Worm (Caenorhabditis elegans) whole organism, early embryonic: ENCODE measurements around the gene sri-71.
"Not testable (repeated sequence)": the region's sequence is repeated elsewhere in the genome, so short reads cannot be mapped to it uniquely, and the experiment has no call there.

ENCODE experiments used
- B0310.2 ChIP-seq: sonication (generic microtip); optimal IDR thresholded peaks from 2 replicates; lab custom pipeline; 2016; ENCODE audit warnings: mild to moderate bottlenecking, missing genetic modification characterization, missing compliant biosample characterization
- F13C5.2 ChIP-seq: sonication (generic microtip); optimal IDR thresholded peaks from 2 replicates; lab custom pipeline; 2017; ENCODE audit warnings: mild to moderate bottlenecking, missing genetic modification characterization, inconsistent platforms, missing compliant biosample characterization
- aly-1 ChIP-seq: sonication (generic microtip); optimal IDR thresholded peaks from 2 replicates; lab custom pipeline; 2016; ENCODE audit warnings: missing genetic modification characterization, missing compliant biosample characterization
- ama-1 ChIP-seq: fragments of 150-350 bp; optimal IDR thresholded peaks from 2 replicates; lab custom pipeline; 2014
- ceh-13 ChIP-seq: fragments of 200-800 bp; sonication (Bioruptor generic); optimal IDR thresholded peaks from 2 replicates; lab custom pipeline; 2018; ENCODE audit warnings: mild to moderate bottlenecking, missing genetic modification characterization, missing compliant biosample characterization
- ceh-36 ChIP-seq: sonication (generic microtip); optimal IDR thresholded peaks from 2 replicates; lab custom pipeline; 2016; ENCODE audit warnings: missing genetic modification characterization, inconsistent platforms, missing compliant biosample characterization
- ets-7 ChIP-seq: sonication (generic microtip); optimal IDR thresholded peaks from 2 replicates; lab custom pipeline; 2016; ENCODE audit warnings: missing genotype, missing genetic modification characterization, missing compliant biosample characterization
- flt-1 ChIP-seq: fragments of 200-800 bp; sonication (Bioruptor generic); IDR thresholded peaks from 2 replicates; pipeline ENCODE4 v1.3.6; 2022; ENCODE audit warnings: missing genetic modification characterization, missing compliant biosample characterization
- hmbx-1 ChIP-seq: sonication (generic microtip); optimal IDR thresholded peaks from 2 replicates; lab custom pipeline; 2016; ENCODE audit warnings: mild to moderate bottlenecking, missing genetic modification characterization, missing compliant biosample characterization
- hmg-4 ChIP-seq: fragments of 200-800 bp; sonication (Bioruptor generic); optimal IDR thresholded peaks from 2 replicates; lab custom pipeline; 2018; ENCODE audit warnings: mild to moderate bottlenecking, missing genetic modification characterization, missing compliant biosample characterization
- hnd-1 ChIP-seq: sonication (generic microtip); optimal IDR thresholded peaks from 2 replicates; lab custom pipeline; 2016; ENCODE audit warnings: missing genetic modification characterization, missing compliant biosample characterization
- pes-1 ChIP-seq: fragments of 200-800 bp; sonication (Bioruptor generic); IDR thresholded peaks from 2 replicates; pipeline ENCODE4 v1.3.6; 2022; ENCODE audit warnings: missing genetic modification reagents, missing genetic modification characterization, missing compliant biosample characterization
- scrt-1 ChIP-seq: fragments of 200-800 bp; sonication (Bioruptor generic); IDR thresholded peaks from 2 replicates; pipeline ENCODE4 v1.3.6; 2022; ENCODE audit warnings: missing genetic modification characterization, missing compliant biosample characterization
- sea-1 ChIP-seq: fragments of 200-800 bp; sonication (Bioruptor generic); conservative IDR thresholded peaks from 2 replicates; pipeline ENCODE4 v1.3.6; 2022; ENCODE audit warnings: missing genetic modification characterization, missing compliant biosample characterization
- tbx-11 ChIP-seq: fragments of 200-800 bp; sonication (Bioruptor generic); IDR thresholded peaks from 2 replicates; pipeline ENCODE4 v1.3.6; 2022; ENCODE audit warnings: missing genetic modification characterization, missing compliant biosample characterization
- tbx-37 ChIP-seq: fragments of 200-800 bp; sonication (Bioruptor generic); conservative IDR thresholded peaks from 2 replicates; pipeline ENCODE4 v1.3.6; 2022; ENCODE audit warnings: missing genetic modification reagents, missing genetic modification characterization, missing compliant biosample characterization
- tra-4 ChIP-seq: sonication (generic microtip); optimal IDR thresholded peaks from 2 replicates; lab custom pipeline; 2017; ENCODE audit warnings: missing genetic modification characterization, missing compliant biosample characterization

The sri-71 gene

DNA sequence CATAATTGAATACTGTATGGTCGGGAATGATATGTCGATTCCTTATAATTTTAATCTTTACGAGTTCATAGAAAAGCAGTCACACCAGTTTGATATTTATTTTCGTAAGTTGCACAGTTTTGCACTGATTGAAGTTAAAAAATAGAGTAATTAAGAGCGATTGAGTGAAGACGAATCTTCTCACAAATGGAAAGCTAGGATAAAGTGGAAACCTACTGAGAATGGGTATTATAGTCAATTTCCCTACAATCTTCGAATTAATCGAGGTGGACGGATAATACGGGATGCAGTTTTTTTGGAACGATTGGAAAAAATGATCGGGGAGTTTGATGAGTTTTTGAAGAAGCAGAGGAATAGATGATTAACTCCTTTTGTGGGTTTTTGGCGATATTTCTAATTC is 13.4 kb downstream of the sri-71 start, which contains the start of gene F22E5.23:
F22E5.23 (plus strand) TSS at position 301 of the 400 bp plus-strand sequence.
- no peak for TF ChIP-seq aly-1
- TF ChIP-seq scrt-1 (GFP tag; lab: Robert Waterston, UW): no peak

DNA sequence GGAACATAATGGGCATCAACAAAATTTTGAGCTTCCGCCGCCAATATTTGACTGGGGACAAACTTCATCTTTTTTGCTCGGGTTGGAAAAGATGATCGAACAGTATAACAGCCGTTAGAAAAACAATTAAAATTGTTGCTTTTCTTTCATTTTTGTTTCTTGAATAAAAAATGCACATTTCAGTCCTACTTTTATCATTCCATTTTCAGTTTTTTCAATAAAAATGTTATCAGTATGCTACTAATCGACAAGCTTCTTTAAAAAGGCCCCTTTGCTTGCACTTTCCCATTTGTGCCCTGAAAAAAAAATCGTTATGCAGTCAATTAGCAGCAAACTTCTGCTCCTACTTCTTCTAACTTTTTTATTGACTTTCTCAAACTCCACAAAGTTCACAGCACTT is 14.2 kb downstream of the sri-71 start, which contains the start of gene F22E5.7:
F22E5.7 (plus strand) TSS at position 301 of the 400 bp plus-strand sequence.
- no peak for TF ChIP-seq tbx-11 (GFP tag; lab: Robert Waterston, UW)
- TF ChIP-seq ama-1 (lab: Kevin White, UChicago): no peak
- no peak for TF ChIP-seq hnd-1 (tag; lab: Kevin White, UChicago)
- no peak for TF ChIP-seq B0310.2 (tag; lab: Kevin White, UChicago)
- no peak for TF ChIP-seq hmg-4 (GFP tag; lab: Kevin White, UChicago)
- TF ChIP-seq ets-7: no peak
- no peak for TF ChIP-seq scrt-1 (GFP tag; lab: Robert Waterston, UW)
- no peak for TF ChIP-seq tra-4
- no peak for TF ChIP-seq ceh-36

DNA sequence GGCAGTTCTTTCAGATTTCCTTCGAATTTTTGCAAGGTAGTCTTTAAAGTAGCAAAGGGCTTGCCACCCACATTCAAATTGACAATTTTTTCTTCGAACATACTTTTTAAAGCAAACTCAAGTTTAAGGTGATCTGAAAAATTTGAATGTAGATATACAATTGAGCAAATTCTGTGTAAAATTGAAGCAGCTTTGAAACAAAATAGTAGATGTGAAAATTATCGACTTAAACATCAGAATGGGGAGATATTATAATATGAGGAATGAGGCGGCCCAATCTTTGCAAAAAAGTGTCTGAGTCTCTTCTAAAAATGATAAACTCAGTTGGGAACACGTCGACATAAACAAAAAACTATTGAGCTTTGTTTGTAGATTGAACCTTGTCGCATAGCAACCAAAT is 16.9 kb downstream of the sri-71 start, which contains the start of gene F22E5.11:
F22E5.11 (minus strand) TSS at position 101 of the 400 bp plus-strand sequence.
- TF ChIP-seq pes-1 (GFP tag; lab: Robert Waterston, UW) (no peak), ceh-13 (GFP tag; lab: Kevin White, UChicago) (no peak), ceh-36 (no peak), ets-7 (no peak), hnd-1 (tag; lab: Kevin White, UChicago) (no peak), ama-1 (lab: Kevin White, UChicago) (no peak), tbx-11 (GFP tag; lab: Robert Waterston, UW) (no peak), scrt-1 (GFP tag; lab: Robert Waterston, UW) (no peak), flt-1 (no peak), aly-1 (no peak), F13C5.2 (tag; lab: Kevin White, UChicago) (no peak), sea-1 (no peak), tra-4 (no peak), hmbx-1 (no peak), tbx-37 (no peak)

- not testable (repeated sequence) for TF ChIP-seq hmg-4 (GFP tag; lab: Kevin White, UChicago); ets-7; aly-1
Measured at ce11 chrII:2646756-2647155, 19.2 kb downstream of the sri-71 start, which contains the start of gene F22E5.12. Gene F22E5.12 (minus strand): TSS chrII:2646856.

DNA sequence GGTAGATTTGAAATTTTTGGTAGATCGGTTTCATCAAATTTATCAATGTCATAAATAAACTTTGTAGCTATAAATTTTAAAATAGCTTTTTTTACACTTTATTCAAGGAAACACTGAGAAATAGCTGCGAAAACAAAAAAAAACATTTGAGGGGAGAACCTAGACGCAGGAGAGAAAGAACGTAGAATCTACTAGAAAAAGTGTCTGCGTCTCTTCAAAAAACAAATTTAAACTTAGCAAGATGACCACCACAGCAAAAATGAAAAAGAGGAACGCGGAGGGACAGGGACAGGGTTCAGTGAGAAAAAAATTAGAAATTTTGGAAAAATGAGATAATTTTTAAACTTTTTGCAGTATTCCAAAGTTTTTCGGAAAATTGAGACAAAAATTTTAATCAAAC is 21.5 kb downstream of the sri-71 start:
- TF ChIP-seq pes-1 (GFP tag; lab: Robert Waterston, UW): no peak
- no peak for TF ChIP-seq ceh-13 (GFP tag; lab: Kevin White, UChicago)
- no peak for TF ChIP-seq ets-7

ce11 chrII:2649539-2649938 is 22.0 kb downstream of the sri-71 start, which contains the start of the genes F22E5.13 and F22E5.6:
Gene F22E5.13 (minus strand): TSS chrII:2649639.
Gene F22E5.6 (plus strand): TSS chrII:2649835.
- no peak for TF ChIP-seq F13C5.2 (tag; lab: Kevin White, UChicago)

DNA sequence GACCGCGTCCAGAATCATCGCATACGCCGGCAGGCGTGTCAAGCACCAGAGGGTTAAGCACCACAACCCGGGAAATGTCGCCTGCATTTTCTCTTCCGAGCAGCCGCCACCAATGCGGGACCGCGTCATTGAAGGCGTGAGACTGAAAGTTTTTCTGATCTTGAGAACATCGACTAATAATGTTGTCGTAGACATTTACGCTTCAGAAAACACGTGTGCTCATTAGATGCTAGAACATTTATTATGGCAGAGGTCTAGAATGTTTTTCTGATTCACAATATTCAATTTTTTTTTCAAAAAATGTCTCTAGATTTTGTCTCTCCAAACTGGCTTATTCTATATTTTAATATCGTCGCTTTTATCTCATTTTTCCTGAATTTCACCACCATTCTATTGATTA is 29.1 kb downstream of the sri-71 start, which contains the start of gene sri-47:
sri-47 (plus strand) TSS at position 301 of the 400 bp plus-strand sequence.
- TF ChIP-seq B0310.2 (tag; lab: Kevin White, UChicago): no peak
- no peak for TF ChIP-seq tbx-37
- TF ChIP-seq tra-4: no peak
- TF ChIP-seq ama-1 (lab: Kevin White, UChicago): no peak
- TF ChIP-seq ceh-13 (GFP tag; lab: Kevin White, UChicago): no peak
- no peak for TF ChIP-seq tbx-11 (GFP tag; lab: Robert Waterston, UW)
- TF ChIP-seq flt-1: no peak
- TF ChIP-seq hmg-4 (GFP tag; lab: Kevin White, UChicago): no peak
- TF ChIP-seq sea-1: no peak
- no peak for TF ChIP-seq ets-7
- no peak for TF ChIP-seq pes-1 (GFP tag; lab: Robert Waterston, UW)
- TF ChIP-seq hmbx-1: no peak
- no peak for TF ChIP-seq hnd-1 (tag; lab: Kevin White, UChicago)
- TF ChIP-seq aly-1: no peak
- no peak for TF ChIP-seq ceh-36
- TF ChIP-seq F13C5.2 (tag; lab: Kevin White, UChicago): no peak

ce11 chrII:2659364-2659763 is 31.8 kb downstream of the sri-71 start, which contains the start of gene gcy-21:
Gene gcy-21 (plus strand): TSS chrII:2659664.
- TF ChIP-seq ets-7 (no peak), sea-1 (no peak), ceh-36 (no peak), ama-1 (lab: Kevin White, UChicago) (no peak)

ce11 chrII:2665081-2665480 is 37.5 kb downstream of the sri-71 start, which contains the start of gene F22E5.2:
Gene F22E5.2 (plus strand): TSS chrII:2665381.
- not testable (repeated sequence) for TF ChIP-seq hmbx-1, tra-4, ets-7

DNA sequence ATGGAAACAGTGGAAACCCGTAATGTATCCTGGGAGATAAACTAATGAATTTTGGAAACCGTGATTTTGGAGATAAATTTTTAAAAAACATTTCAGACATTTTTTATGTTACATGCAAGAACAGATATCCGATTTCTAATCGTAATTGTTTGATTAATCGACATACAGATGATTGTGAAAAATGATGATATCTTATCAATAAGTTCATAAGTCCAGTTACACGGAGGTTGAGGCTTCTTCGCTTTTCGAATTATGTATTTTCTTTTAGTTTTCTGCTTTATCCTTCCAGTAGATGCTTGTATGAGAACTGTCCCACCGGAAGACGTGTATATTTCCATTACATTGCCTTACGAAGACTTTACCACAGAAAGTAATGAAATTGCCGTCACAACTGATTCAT is 38.1 kb downstream of the sri-71 start, which contains the start of gene F22E5.22:
F22E5.22 (plus strand) TSS at position 301 of the 400 bp plus-strand sequence.
- TF ChIP-seq aly-1 (no peak), hnd-1 (tag; lab: Kevin White, UChicago) (no peak), sea-1 (no peak), F13C5.2 (tag; lab: Kevin White, UChicago) (no peak), ceh-13 (GFP tag; lab: Kevin White, UChicago) (no peak), B0310.2 (tag; lab: Kevin White, UChicago) (no peak), flt-1 (no peak), scrt-1 (GFP tag; lab: Robert Waterston, UW) (no peak), ama-1 (lab: Kevin White, UChicago) (no peak), hmg-4 (GFP tag; lab: Kevin White, UChicago) (no peak)
